Worm (Caenorhabditis elegans) whole organism, L4/young adult: ENCODE measurements around the gene W04G3.12.

Experiments used
- dao-5 ChIP-seq: sonication (generic microtip); optimal IDR thresholded peaks from 2 replicates; lab custom pipeline; 2016; ENCODE audit warnings: missing genotype, missing genetic modification characterization, moderate library complexity, missing compliant biosample characterization
- him-1 ChIP-seq: sonication (generic microtip); optimal IDR thresholded peaks from 2 replicates; lab custom pipeline; 2016; ENCODE audit warnings: missing genotype, missing genetic modification reagents, missing genetic modification characterization, missing compliant biosample characterization

- TF ChIP-seq dao-5 (tag; lab: Kevin White, UChicago): no peak
- TF ChIP-seq him-1 (tag; lab: Kevin White, UChicago): no peak
Observed at ce11 chrX:11035563-11035962, 41.0 kb downstream of the W04G3.12 start.
